Fruit fly (Drosophila melanogaster) whole organism: ENCODE results near the gene NimC2.

Experiments
- CG8478 ChIP-seq: fragments of >200 bp; optimal IDR thresholded peaks from 2 replicates; lab custom pipeline; 2018; ENCODE audit warnings: inconsistent platforms
- Dll ChIP-seq: fragments of >200 bp; optimal IDR thresholded peaks from 2 replicates; lab custom pipeline; 2017
- EcR ChIP-seq, 2 experiments: fragments of >200 bp; optimal IDR thresholded peaks; 2 replicates each; lab custom pipeline; 2017; ENCODE audit warnings: missing biosample characterization in 2 of 2, missing genetic modification characterization in 2 of 2, missing genetic modification reagents in 2 of 2
- pan ChIP-seq: fragments of >200 bp; optimal IDR thresholded peaks from 2 replicates; lab custom pipeline; 2017
- psq ChIP-seq: fragments of >200 bp; optimal IDR thresholded peaks from 2 replicates; lab custom pipeline; 2017
- usp ChIP-seq: fragments of >200 bp; optimal IDR thresholded peaks from 2 replicates; lab custom pipeline; 2017; ENCODE audit warnings: missing biosample characterization, missing genetic modification characterization, mixed read lengths

dm6 chr2L:14001078-14001477, 21.2 kb downstream of the NimC2 start, which contains the start of gene rk:
- no peak for TF ChIP-seq CG8478 (lab: Kevin White, UChicago)
- TF ChIP-seq Dll, result no peak
- no peak for TF ChIP-seq usp (GFP tag; lab: Kevin White, UChicago)
- no peak for TF ChIP-seq psq (lab: Kevin White, UChicago)
- TF ChIP-seq EcR (GFP tag; optimal IDR thresholded peaks at IDR 0.05; lab: Kevin White, UChicago), result no peak
- no peak for TF ChIP-seq pan (lab: Kevin White, UChicago)
